Worm (Caenorhabditis elegans) whole organism, L2 larva: ENCODE data around the gene Y43D4A.6.

Source experiments
- alr-1 ChIP-seq: fragments of 150-350 bp; optimal IDR thresholded peaks from 2 replicates; lab custom pipeline; 2014; ENCODE audit warnings: missing biosample characterization, missing genetic modification characterization
- aly-2 ChIP-seq: fragments of 150-350 bp; optimal IDR thresholded peaks from 2 replicates; lab custom pipeline; 2014; ENCODE audit warnings: missing biosample characterization, missing genetic modification characterization
- egl-27 ChIP-seq: sonication (generic microtip); optimal IDR thresholded peaks from 3 replicates; lab custom pipeline; 2017; ENCODE audit warnings: missing biosample characterization, missing genetic modification reagents, missing genetic modification characterization
- lin-13 ChIP-seq: fragments of 150-350 bp; optimal IDR thresholded peaks from 2 replicates; lab custom pipeline; 2014; ENCODE audit warnings: missing biosample characterization, missing genetic modification reagents, missing genetic modification characterization
- lin-39 ChIP-seq: fragments of 150-350 bp; optimal IDR thresholded peaks from 2 replicates; lab custom pipeline; 2014; ENCODE audit warnings: missing biosample characterization, missing genetic modification reagents, missing genetic modification characterization
- nhr-21 ChIP-seq: fragments of 150-350 bp; optimal IDR thresholded peaks from 2 replicates; lab custom pipeline; 2014; ENCODE audit warnings: missing biosample characterization, missing genetic modification characterization
- skn-1 ChIP-seq: sonication (generic microtip); optimal IDR thresholded peaks from 2 replicates; lab custom pipeline; 2017; ENCODE audit warnings: missing biosample characterization, missing genetic modification characterization
- unc-62 ChIP-seq: fragments of 150-350 bp; optimal IDR thresholded peaks from 2 replicates; lab custom pipeline; 2014; ENCODE audit warnings: missing biosample characterization, missing genetic modification reagents, missing genetic modification characterization
- zag-1 ChIP-seq: fragments of 150-350 bp; optimal IDR thresholded peaks from 2 replicates; lab custom pipeline; 2014; ENCODE audit warnings: missing biosample characterization, missing genetic modification characterization
- ztf-11 ChIP-seq: sonication (generic microtip); optimal IDR thresholded peaks from 2 replicates; lab custom pipeline; 2017; ENCODE audit warnings: missing biosample characterization, missing genetic modification characterization

DNA sequence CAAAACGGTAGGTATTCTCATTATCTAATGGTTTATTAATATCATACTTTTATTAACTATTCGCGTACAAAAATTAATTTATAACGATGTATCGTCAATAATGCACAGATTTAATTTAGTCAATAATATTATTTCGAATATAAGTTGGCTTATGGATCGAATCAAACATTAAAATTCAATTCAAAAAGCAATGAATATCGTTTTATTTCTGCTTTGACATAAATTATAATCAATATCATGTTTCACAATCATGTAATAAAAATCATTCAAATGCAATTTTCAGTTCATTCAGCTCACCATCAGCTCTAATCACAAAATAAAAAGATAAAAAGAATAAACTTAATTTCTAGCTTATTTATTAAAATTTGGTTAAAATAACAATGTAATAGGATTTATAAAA, 41.6 kb downstream of the Y43D4A.6 start, which contains the start of gene Y116A8A.6:
- TF ChIP-seq skn-1 (tag; lab: Kevin White, UChicago) (no peak), nhr-21 (tag; lab: Kevin White, UChicago) (no peak), lin-39 (tag; lab: Kevin White, UChicago) (no peak), ztf-11 (tag; lab: Kevin White, UChicago) (no peak), egl-27 (no peak), alr-1 (tag; lab: Kevin White, UChicago) (no peak), aly-2 (tag; lab: Kevin White, UChicago) (no peak), unc-62 (GFP tag; lab: Kevin White, UChicago) (no peak), lin-13 (GFP tag; lab: Kevin White, UChicago) (no peak), zag-1 (no peak)
